Fruit fly (Drosophila melanogaster): Measurements from ENCODE around the gene CG33700.

DNA sequence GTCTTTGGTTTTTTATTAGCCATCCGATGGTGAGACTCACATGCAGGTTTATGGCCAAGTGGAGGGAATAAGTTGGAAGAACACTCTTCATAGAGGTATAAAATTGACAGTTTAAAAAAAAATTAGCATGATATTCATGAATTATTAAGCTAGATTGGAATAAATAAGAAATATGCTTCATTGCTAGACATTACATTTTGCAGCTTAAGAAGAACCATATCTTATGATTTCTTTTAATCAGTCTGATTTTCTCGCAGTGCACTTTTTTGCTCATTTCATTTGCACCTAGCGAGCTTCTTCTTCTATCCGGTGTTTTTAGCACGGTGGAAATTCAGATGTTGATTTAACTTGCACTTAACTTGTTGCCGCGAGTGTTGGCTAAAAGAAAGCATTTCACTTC lies 44.5 kb upstream of the CG33700 start:
- TF ChIP-seq pan (optimal IDR thresholded peaks at IDR 0.05) (no peak), psq (optimal IDR thresholded peaks at IDR 0.05) (no peak)

Measured in whole organism.